Fruit fly (Drosophila melanogaster): ENCODE data around the gene CG4842.

Gene CG4842

DNA sequence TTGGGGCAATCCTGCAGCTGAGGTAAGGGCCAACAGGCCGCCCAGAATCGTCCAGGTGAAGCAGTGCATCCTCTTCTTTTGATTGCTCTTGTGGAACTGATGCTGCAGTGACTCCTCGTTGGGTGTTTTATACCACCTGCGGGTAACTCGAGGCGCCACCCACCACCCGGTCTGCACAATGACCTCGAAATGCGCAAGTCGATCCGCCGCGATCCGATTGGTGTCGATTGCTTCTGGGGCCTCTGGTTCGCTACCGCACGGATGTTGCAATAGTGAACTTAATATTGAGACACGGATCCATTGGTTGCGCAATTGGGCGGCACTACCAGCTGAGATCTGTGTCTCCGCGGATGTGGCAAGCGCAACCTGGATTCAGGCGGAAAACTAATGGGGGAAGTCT, 949 bp upstream of the CG4842 start, which contains the start of gene Cpr72Ec:
Cpr72Ec (minus strand) TSS at position 101 of the 400 bp plus-strand sequence.
- TF ChIP-seq Hr38 (GFP tag; optimal IDR thresholded peaks at IDR 0.05), result no peak

DNA sequence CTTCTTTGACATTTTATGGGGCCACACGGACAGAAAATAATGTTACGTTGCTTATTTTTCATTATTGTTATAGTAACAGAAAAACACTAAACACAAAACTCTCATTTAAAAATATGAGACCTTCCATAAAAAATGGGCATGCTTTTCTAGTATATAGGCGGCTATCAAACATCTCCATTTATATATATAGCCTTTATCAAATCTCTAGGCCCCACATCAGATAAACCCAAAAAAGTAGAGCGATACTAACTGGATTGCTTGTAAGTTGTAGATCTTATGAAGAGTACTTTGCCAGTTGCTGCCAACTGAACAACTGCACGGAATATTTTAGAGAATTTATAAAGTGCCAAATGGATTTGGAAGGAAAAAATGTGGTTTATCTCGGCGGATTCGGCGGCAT, 1.3 kb downstream of the CG4842 start, which contains the start of gene CG18814:
CG18814 (plus strand) TSS at position 301 of the 400 bp plus-strand sequence.
- TF ChIP-seq CG34406 (GFP tag; optimal IDR thresholded peaks at IDR 0.05) (no peak), CG16779 (tag; optimal IDR thresholded peaks at IDR 0.05) (no peak), CG8119 (GFP tag; IDR thresholded peaks at IDR 0.05) (no peak)

DNA sequence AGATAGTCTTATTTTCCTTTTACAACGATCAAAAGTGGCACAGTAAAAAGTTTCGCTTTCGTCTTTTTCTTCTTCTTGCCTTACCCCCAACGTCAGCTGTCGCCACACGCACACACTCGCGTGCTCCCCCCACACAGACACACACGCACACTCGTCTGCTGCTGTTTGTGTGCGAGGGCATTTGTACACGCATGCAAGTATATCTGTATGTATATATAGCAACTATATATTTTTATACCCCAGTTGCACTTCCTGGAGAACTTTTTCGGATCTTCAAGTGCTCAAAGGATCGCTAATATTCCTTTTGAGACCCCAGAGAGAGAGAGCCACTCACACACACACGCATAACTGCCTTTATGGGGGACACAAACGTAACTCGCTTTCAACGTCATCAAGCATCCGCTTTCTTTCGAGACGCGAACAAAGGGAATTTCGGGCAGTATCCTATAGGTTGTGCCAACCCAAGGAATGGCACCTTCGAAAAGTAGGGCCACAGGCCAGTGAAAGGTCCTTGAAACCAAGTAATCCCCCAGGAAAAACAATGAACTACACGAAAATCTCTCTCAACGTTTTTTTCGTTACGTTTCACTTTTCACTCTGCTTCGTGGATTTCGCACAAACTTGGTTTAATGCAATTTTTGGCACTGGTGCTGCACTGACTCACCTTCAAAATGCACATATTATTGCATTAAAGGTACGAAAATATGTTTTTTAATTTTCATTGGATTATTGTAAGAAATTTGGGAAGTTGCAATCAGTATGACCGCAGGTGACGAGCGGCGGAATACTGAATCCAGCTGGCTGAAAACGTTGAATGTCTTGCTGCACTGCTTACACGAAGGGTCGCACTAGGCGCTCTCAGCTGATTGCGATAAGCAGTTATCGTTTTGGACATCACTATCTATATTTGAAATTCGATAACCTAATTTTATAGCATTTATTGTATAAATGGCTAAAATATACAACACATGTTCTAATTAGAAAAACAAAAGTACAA, 9.9 kb downstream of the CG4842 start, which contains the start of gene roq:
roq (minus strand) TSS at position 799 of the 997 bp plus-strand sequence.
- TF ChIP-seq svp (GFP tag) (no peak), CG6163 (GFP tag; IDR thresholded peaks at IDR 0.05) (no peak), esn (GFP tag; optimal IDR thresholded peaks at IDR 0.05) (peak; percentile 4), CG16779 (tag; optimal IDR thresholded peaks at IDR 0.05) (no peak), Eip93F (GFP tag; optimal IDR thresholded peaks at IDR 0.05) (peak; percentile 51), Sox14 (GFP tag; optimal IDR thresholded peaks at IDR 0.05) (peak; percentile 76), CG3032 (tag; optimal IDR thresholded peaks at IDR 0.05) (peak; percentile 10), CG7368 (GFP tag; optimal IDR thresholded peaks at IDR 0.05) (no peak), CG34406 (GFP tag; optimal IDR thresholded peaks at IDR 0.05) (no peak), CG11902 (GFP tag; optimal IDR thresholded peaks at IDR 0.05) (no peak), eg (GFP tag; IDR thresholded peaks at IDR 0.05) (no peak), Lpt (GFP tag; optimal IDR thresholded peaks at IDR 0.05) (peak; percentile 9), Eip78C (GFP tag) (peak; percentile 79), lz (GFP tag; optimal IDR thresholded peaks at IDR 0.05) (peak; percentile 1), Blimp-1 (GFP tag; optimal IDR thresholded peaks at IDR 0.05) (peak; percentile 89)

DNA sequence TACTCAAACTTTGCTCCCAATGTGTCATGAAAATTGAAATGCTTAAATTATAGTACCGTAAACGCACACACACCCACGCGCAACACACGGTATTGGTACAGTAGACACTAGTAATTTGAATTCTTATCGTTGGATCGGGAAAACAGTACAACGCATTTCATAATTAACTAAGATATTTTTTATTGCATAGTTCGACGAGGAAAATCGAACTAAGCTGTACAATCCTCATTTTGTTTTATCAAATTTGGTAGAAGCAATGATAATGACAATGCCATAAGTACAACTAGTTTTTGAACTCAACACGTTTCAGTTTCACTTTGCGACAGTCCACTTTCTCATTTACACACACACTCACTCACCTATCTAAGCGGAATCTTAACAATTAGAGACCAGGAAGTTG, 12.6 kb downstream of the CG4842 start:
- TF ChIP-seq dsx (GFP tag; optimal IDR thresholded peaks at IDR 0.05; ENCODE audit: poor library complexity, severe bottlenecking) (no peak), spab (GFP tag; optimal IDR thresholded peaks at IDR 0.05) (no peak), CG3919 (GFP tag; optimal IDR thresholded peaks at IDR 0.05) (no peak), CG6808 (GFP tag; optimal IDR thresholded peaks at IDR 0.05) (no peak), pdm3 (GFP tag; optimal IDR thresholded peaks at IDR 0.05) (no peak), CG11902 (GFP tag; optimal IDR thresholded peaks at IDR 0.05) (no peak), Sox14 (GFP tag; optimal IDR thresholded peaks at IDR 0.05) (no peak), CG4318 (GFP tag; optimal IDR thresholded peaks at IDR 0.05) (no peak), Smox (GFP tag; optimal IDR thresholded peaks at IDR 0.05) (no peak), esn (GFP tag; optimal IDR thresholded peaks at IDR 0.05) (no peak), CG15336 (GFP tag; IDR thresholded peaks at IDR 0.05) (no peak), CG3032 (tag; optimal IDR thresholded peaks at IDR 0.05) (no peak)

- TF ChIP-seq CG6792 (GFP tag; optimal IDR thresholded peaks at IDR 0.05) (no peak), CG11294 (GFP tag; IDR thresholded peaks at IDR 0.05) (no peak), svp (GFP tag) (peak; percentile 18), fkh (GFP tag; optimal IDR thresholded peaks at IDR 0.05) (peak; percentile 44), CG7368 (GFP tag; optimal IDR thresholded peaks at IDR 0.05) (no peak)
Measured at dm6 chr3L:16381184-16381797, 13.1 kb downstream of the CG4842 start, which contains the start of gene Agpat4. Gene Agpat4, minus strand, starts transcription at chr3L:16381570.

- no peak for TF ChIP-seq cyc (GFP tag; optimal IDR thresholded peaks at IDR 0.05)
- TF ChIP-seq vri (GFP tag; optimal IDR thresholded peaks at IDR 0.05), result peak; percentile 92
Measured at dm6 chr3L:16383056-16383455, 14.9 kb downstream of the CG4842 start.
